5 worm cellular contexts compared by ENCODE assay signal in the genomic region with DNA sequence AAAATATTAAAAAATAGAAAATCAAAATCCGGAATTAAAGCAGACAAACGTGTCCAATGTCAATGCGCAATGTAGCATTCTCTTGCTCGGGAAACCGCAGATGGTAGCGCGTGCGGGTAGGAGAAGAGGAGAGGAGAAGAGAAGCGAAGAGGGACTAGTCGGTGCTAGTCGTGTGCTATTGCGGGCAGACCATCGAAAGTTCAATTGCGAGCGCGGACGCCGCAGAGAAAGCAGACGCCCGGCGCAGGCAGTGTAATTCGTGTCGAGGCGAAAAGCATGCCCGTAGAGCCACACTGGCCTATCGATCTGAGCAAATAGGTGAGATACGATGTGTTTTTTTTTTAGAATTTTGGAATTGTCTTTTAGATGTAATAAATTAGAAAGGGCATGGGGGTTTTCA.
A peak's percentile ranks its signal among the peaks of the same experiment; 100 is the strongest.
TF ChIP-seq lines count a peak whose summit lies in the region.

No protein-coding gene starts in this region.

TF ChIP-seq in whole organism, L1 larva, 84 proteins besides CTCF, POLR2A, EP300 and RAD21 (continues in another document):
- TF ChIP-seq nhr-85 (tag; lab: Kevin White, UChicago) (no peak), elt-2 (tag; optimal IDR thresholded peaks at IDR 0.05; lab: Kevin White, UChicago) (peak; percentile 19), ceh-82 (tag; optimal IDR thresholded peaks at IDR 0.05; lab: Kevin White, UChicago) (peak; percentile 3 to 67 (median 43)), efl-1 (optimal IDR thresholded peaks at IDR 0.05; lab: Kevin White, UChicago) (peak in 1 of 2 experiments; percentile 2), efl-1 (GFP tag; optimal IDR thresholded peaks at IDR 0.05 in 1 of 2; lab: Kevin White, UChicago) (no peak), C16A3.4 (tag; optimal IDR thresholded peaks at IDR 0.05; lab: Kevin White, UChicago) (peak; percentile 23), lin-13 (GFP tag; optimal IDR thresholded peaks at IDR 0.05; lab: Kevin White, UChicago) (no peak), ztf-11 (tag; optimal IDR thresholded peaks at IDR 0.05; lab: Kevin White, UChicago) (peak in 1 of 2 experiments; percentile 45), fos-1 (tag; optimal IDR thresholded peaks at IDR 0.05; lab: Kevin White, UChicago) (no peak), lir-3 (tag; optimal IDR thresholded peaks at IDR 0.05; lab: Kevin White, UChicago; ENCODE audit: poor library complexity) (no peak), nhr-76 (tag; optimal IDR thresholded peaks at IDR 0.05; lab: Kevin White, UChicago) (no peak), unc-30 (tag; optimal IDR thresholded peaks at IDR 0.05; lab: Kevin White, UChicago) (no peak), nhr-20 (tag; optimal IDR thresholded peaks at IDR 0.05; lab: Kevin White, UChicago) (peak; percentile 29), mdl-1 (tag; optimal IDR thresholded peaks at IDR 0.05; lab: Kevin White, UChicago) (peak in 1 of 2 experiments; percentile 67), egl-13 (tag; optimal IDR thresholded peaks at IDR 0.05; lab: Kevin White, UChicago) (peak; percentile 19), rnt-1 (tag; optimal IDR thresholded peaks at IDR 0.05; lab: Kevin White, UChicago) (peak; percentile 67), nhr-47 (tag; optimal IDR thresholded peaks at IDR 0.05; lab: Kevin White, UChicago) (peak; percentile 48)

TF ChIP-seq in whole organism, L3 larva, 47 proteins besides CTCF, POLR2A, EP300 and RAD21 (continues in another document):
- TF ChIP-seq ama-1 (optimal IDR thresholded peaks at IDR 0.05; lab: Kevin White, UChicago): peak; percentile 19
- no peak for TF ChIP-seq jun-1 (tag; optimal IDR thresholded peaks at IDR 0.05; lab: Kevin White, UChicago)
- no peak for TF ChIP-seq tbx-2 (tag; optimal IDR thresholded peaks at IDR 0.05; lab: Kevin White, UChicago)
- no peak for TF ChIP-seq daf-12 (tag; optimal IDR thresholded peaks at IDR 0.05; lab: Kevin White, UChicago)
- no peak for TF ChIP-seq lin-15B (tag; optimal IDR thresholded peaks at IDR 0.05; lab: Kevin White, UChicago)
- no peak for TF ChIP-seq nhr-76 (tag; optimal IDR thresholded peaks at IDR 0.05; lab: Kevin White, UChicago)
- TF ChIP-seq sea-2 (GFP tag; optimal IDR thresholded peaks at IDR 0.05; lab: Kevin White, UChicago): no peak
- peak; percentile 81 for TF ChIP-seq hmg-11 (tag; optimal IDR thresholded peaks at IDR 0.05; lab: Kevin White, UChicago)
- TF ChIP-seq nhr-67 (tag; optimal IDR thresholded peaks at IDR 0.05; lab: Kevin White, UChicago): no peak
- TF ChIP-seq aly-2 (tag; optimal IDR thresholded peaks at IDR 0.05; lab: Kevin White, UChicago): no peak
- no peak for TF ChIP-seq ceh-9 (tag; optimal IDR thresholded peaks at IDR 0.05; lab: Kevin White, UChicago)
- no peak for TF ChIP-seq nhr-12 (tag; optimal IDR thresholded peaks at IDR 0.05; lab: Kevin White, UChicago)
- no peak for TF ChIP-seq skn-1 (tag; optimal IDR thresholded peaks at IDR 0.05; lab: Kevin White, UChicago)
- no peak for TF ChIP-seq fos-1 (tag; optimal IDR thresholded peaks at IDR 0.05; lab: Kevin White, UChicago)
- TF ChIP-seq R02D3.7 (tag; optimal IDR thresholded peaks at IDR 0.05; lab: Kevin White, UChicago): no peak
- no peak for TF ChIP-seq ceh-28 (tag; optimal IDR thresholded peaks at IDR 0.05; lab: Kevin White, UChicago)
- TF ChIP-seq nhr-28 (tag; optimal IDR thresholded peaks at IDR 0.05; lab: Kevin White, UChicago): no peak
- TF ChIP-seq pha-4 (tag; optimal IDR thresholded peaks at IDR 0.05; lab: Kevin White, UChicago): peak; percentile 66
- TF ChIP-seq nhr-43 (tag; optimal IDR thresholded peaks at IDR 0.05; lab: Kevin White, UChicago; ENCODE audit: poor library complexity, severe bottlenecking): no peak

TF ChIP-seq in whole organism, early embryonic, 17 proteins besides CTCF, POLR2A, EP300 and RAD21:
- TF ChIP-seq flt-1 (GFP tag; IDR thresholded peaks at IDR 0.05; lab: Robert Waterston, UW) (no peak), tbx-37 (GFP tag; conservative IDR thresholded peaks at IDR 0.05; lab: Robert Waterston, UW) (no peak), F13C5.2 (tag; optimal IDR thresholded peaks at IDR 0.05; lab: Kevin White, UChicago) (peak; percentile 5), ama-1 (optimal IDR thresholded peaks at IDR 0.05; lab: Kevin White, UChicago) (no peak), scrt-1 (GFP tag; IDR thresholded peaks at IDR 0.05; lab: Robert Waterston, UW) (no peak), ceh-13 (GFP tag; optimal IDR thresholded peaks at IDR 0.05; lab: Kevin White, UChicago) (no peak), aly-1 (tag; optimal IDR thresholded peaks at IDR 0.05; lab: Kevin White, UChicago) (no peak)

TF ChIP-seq in whole organism, midembryonic, 9 proteins besides CTCF, POLR2A, EP300 and RAD21:
- TF ChIP-seq T22C8.4 (GFP tag; IDR thresholded peaks at IDR 0.05; lab: Robert Waterston, UW) (no peak), tab-1 (GFP tag; IDR thresholded peaks at IDR 0.05; lab: Robert Waterston, UW) (no peak), klf-2 (GFP tag; conservative IDR thresholded peaks at IDR 0.05; lab: Robert Waterston, UW) (0 out of 2 replicates have a peak, but pooled peaks have one; percentile 34), cog-1 (tag; optimal IDR thresholded peaks at IDR 0.05; lab: Kevin White, UChicago) (peak; percentile 8), flt-1 (GFP tag; IDR thresholded peaks at IDR 0.05; lab: Robert Waterston, UW) (no peak)

TF ChIP-seq in whole organism, young adult, 124 proteins besides CTCF, POLR2A, EP300 and RAD21 (continues in another document):
- TF ChIP-seq pbrm-1 (GFP tag; IDR thresholded peaks at IDR 0.05; lab: Robert Waterston, UW): 0 out of 2 replicates have a peak, but pooled peaks have one; percentile 30
- peak; percentile 5 for TF ChIP-seq madf-10 (tag; optimal IDR thresholded peaks at IDR 0.05; lab: Kevin White, UChicago)
- TF ChIP-seq tbp1 (GFP tag; optimal IDR thresholded peaks at IDR 0.05; lab: Kevin White, UChicago): peak; percentile 2
- TF ChIP-seq ZK185.1 (tag; optimal IDR thresholded peaks at IDR 0.05; lab: Kevin White, UChicago; ENCODE audit: poor library complexity, severe bottlenecking): no peak
- TF ChIP-seq let-526 (GFP tag; IDR thresholded peaks at IDR 0.05; lab: Robert Waterston, UW): no peak
- TF ChIP-seq F33H1.4 (GFP tag; IDR thresholded peaks at IDR 0.05; lab: Robert Waterston, UW): no peak
- no peak for TF ChIP-seq ceh-79 (tag; optimal IDR thresholded peaks at IDR 0.05; lab: Kevin White, UChicago)
- TF ChIP-seq lsy-27 (tag; optimal IDR thresholded peaks at IDR 0.05; lab: Kevin White, UChicago; ENCODE audit: borderline replicate concordance, insufficient read depth): no peak
- TF ChIP-seq F23B12.7 (tag; optimal IDR thresholded peaks at IDR 0.05; lab: Kevin White, UChicago; ENCODE audit: insufficient read depth): no peak
- no peak for TF ChIP-seq Y79H2A.3 (GFP tag; conservative IDR thresholded peaks at IDR 0.05; lab: Robert Waterston, UW)
- no peak for TF ChIP-seq F49E8.2 (tag; optimal IDR thresholded peaks at IDR 0.05; lab: Kevin White, UChicago; ENCODE audit: insufficient read depth)
- TF ChIP-seq lin-40 (tag; optimal IDR thresholded peaks at IDR 0.05; lab: Kevin White, UChicago): peak; percentile 14
- TF ChIP-seq dox-1 (GFP tag; IDR thresholded peaks at IDR 0.05; lab: Robert Waterston, UW): peak; percentile 54; the same call in 1 of the 2 replicates
- TF ChIP-seq cebp-2 (GFP tag; IDR thresholded peaks at IDR 0.05; lab: Robert Waterston, UW): no peak
- TF ChIP-seq aptf-2 (GFP tag; conservative IDR thresholded peaks at IDR 0.05; lab: Robert Waterston, UW): no peak
- no peak for TF ChIP-seq madf-8 (GFP tag; conservative IDR thresholded peaks at IDR 0.05; lab: Robert Waterston, UW)
- TF ChIP-seq ccch-3 (GFP tag; optimal IDR thresholded peaks at IDR 0.05; lab: Kevin White, UChicago): no peak
- TF ChIP-seq lsl-1 (GFP tag; optimal IDR thresholded peaks at IDR 0.05; lab: Kevin White, UChicago): no peak
- TF ChIP-seq hrde-1 (tag; optimal IDR thresholded peaks at IDR 0.05; lab: Kevin White, UChicago; ENCODE audit: borderline replicate concordance): no peak
- no peak for TF ChIP-seq snpc-4 (GFP tag; optimal IDR thresholded peaks at IDR 0.05; lab: Kevin White, UChicago)
- peak in 1 of 4 experiments; percentile 35 for TF ChIP-seq snpc-4 (tag; optimal IDR thresholded peaks at IDR 0.05; lab: Kevin White, UChicago)
- no peak for TF ChIP-seq efl-1 (GFP tag; optimal IDR thresholded peaks at IDR 0.05; lab: Kevin White, UChicago)
- TF ChIP-seq repo-1 (tag; optimal IDR thresholded peaks at IDR 0.05; lab: Kevin White, UChicago): no peak
- TF ChIP-seq T26A5.8 (tag; optimal IDR thresholded peaks at IDR 0.05; lab: Kevin White, UChicago): no peak
- TF ChIP-seq ztf-6 (GFP tag; IDR thresholded peaks at IDR 0.05; lab: Robert Waterston, UW): no peak
- peak; percentile 58 for TF ChIP-seq nhr-80 (tag; optimal IDR thresholded peaks at IDR 0.05; lab: Kevin White, UChicago)
- no peak for TF ChIP-seq snpc-3.4 (tag; optimal IDR thresholded peaks at IDR 0.05; lab: Kevin White, UChicago)
- TF ChIP-seq K12H6.12 (tag; optimal IDR thresholded peaks at IDR 0.05; lab: Kevin White, UChicago): peak; percentile 54
- no peak for TF ChIP-seq unc-130 (GFP tag; optimal IDR thresholded peaks at IDR 0.05; lab: Kevin White, UChicago)
- TF ChIP-seq B0261.1 (tag; optimal IDR thresholded peaks at IDR 0.05; lab: Kevin White, UChicago): no peak
- TF ChIP-seq nhr-120 (GFP tag; IDR thresholded peaks at IDR 0.05; lab: Robert Waterston, UW): no peak
- peak; percentile 98 for TF ChIP-seq zfh-2 (GFP tag; conservative IDR thresholded peaks at IDR 0.05; lab: Robert Waterston, UW)
- no peak for TF ChIP-seq C06A6.2 (GFP tag; conservative IDR thresholded peaks at IDR 0.05; lab: Robert Waterston, UW)
- no peak for TF ChIP-seq Y53F4B.3 (GFP tag; IDR thresholded peaks at IDR 0.05; lab: Robert Waterston, UW)
- TF ChIP-seq aptf-3 (GFP tag; IDR thresholded peaks at IDR 0.05; lab: Robert Waterston, UW): no peak
- TF ChIP-seq akir-1 (GFP tag; optimal IDR thresholded peaks at IDR 0.05; lab: Kevin White, UChicago): no peak
- TF ChIP-seq attf-5 (GFP tag; optimal IDR thresholded peaks at IDR 0.05; lab: Kevin White, UChicago): peak; percentile 20
- no peak for TF ChIP-seq ztf-26 (tag; optimal IDR thresholded peaks at IDR 0.05; lab: Kevin White, UChicago)
- no peak for TF ChIP-seq lin-54 (GFP tag; optimal IDR thresholded peaks at IDR 0.05; lab: Kevin White, UChicago)
- 0 out of 2 replicates have a peak, but pooled peaks have one; percentile 47 for TF ChIP-seq nfyb-1 (GFP tag; IDR thresholded peaks at IDR 0.05; lab: Robert Waterston, UW)
- TF ChIP-seq somi-1 (GFP tag; optimal IDR thresholded peaks at IDR 0.05; lab: Kevin White, UChicago): no peak
- peak; percentile 63 for TF ChIP-seq hmg-1.2 (GFP tag; IDR thresholded peaks at IDR 0.05; lab: Robert Waterston, UW)
- no peak for TF ChIP-seq ztf-22 (GFP tag; optimal IDR thresholded peaks at IDR 0.05; lab: Kevin White, UChicago)
- TF ChIP-seq cebp-1 (GFP tag; IDR thresholded peaks at IDR 0.05; lab: Robert Waterston, UW): no peak
- TF ChIP-seq cebp-1 (tag; optimal IDR thresholded peaks at IDR 0.05; lab: Kevin White, UChicago): peak; percentile 66
